Worm (Caenorhabditis elegans) whole organism, late embryonic: ENCODE results near the gene F54D5.15.

ENCODE experiments used
- C08G9.2 ChIP-seq: sonication (generic microtip); optimal IDR thresholded peaks from 2 replicates; lab custom pipeline; 2016; ENCODE audit warnings: mild to moderate bottlenecking, missing genetic modification characterization, moderate library complexity, missing compliant biosample characterization
- C38D4.7 ChIP-seq: fragments of 200-800 bp; sonication (Bioruptor generic); optimal IDR thresholded peaks from 2 replicates; lab custom pipeline; 2018; ENCODE audit warnings: mild to moderate bottlenecking, missing genetic modification characterization, moderate library complexity, missing compliant biosample characterization
- K02D7.2 ChIP-seq: sonication (generic microtip); optimal IDR thresholded peaks from 2 replicates; lab custom pipeline; 2017; ENCODE audit warnings: mild to moderate bottlenecking, missing genetic modification characterization, missing compliant biosample characterization
- K09A11.1 ChIP-seq: sonication (generic microtip); optimal IDR thresholded peaks from 2 replicates; lab custom pipeline; 2017; ENCODE audit warnings: antibody characterized with exemption, mild to moderate bottlenecking, missing genetic modification characterization, missing compliant biosample characterization; ENCODE audit not compliant: insufficient read depth
- T23F11.4 ChIP-seq: fragments of 200-800 bp; sonication (Bioruptor generic); optimal IDR thresholded peaks from 2 replicates; lab custom pipeline; 2018; ENCODE audit warnings: mild to moderate bottlenecking, missing genetic modification characterization, missing compliant biosample characterization
- Y22D7AL.16 ChIP-seq: sonication (generic microtip); optimal IDR thresholded peaks from 2 replicates; lab custom pipeline; 2016; ENCODE audit warnings: missing genetic modification characterization, missing compliant biosample characterization
- ahr-1 ChIP-seq: sonication (generic microtip); optimal IDR thresholded peaks from 2 replicates; lab custom pipeline; 2016; ENCODE audit warnings: missing genetic modification characterization, missing compliant biosample characterization
- ama-1 ChIP-seq: fragments of 150-350 bp; optimal IDR thresholded peaks from 2 replicates; lab custom pipeline; 2014
- ceh-14 ChIP-seq: sonication (generic microtip); optimal IDR thresholded peaks from 2 replicates; lab custom pipeline; 2016; ENCODE audit warnings: missing genotype, missing genetic modification characterization, missing compliant biosample characterization
- ceh-18 ChIP-seq: sonication (generic microtip); optimal IDR thresholded peaks from 2 replicates; lab custom pipeline; 2016; ENCODE audit warnings: missing genetic modification characterization, missing compliant biosample characterization
- ceh-19 ChIP-seq: fragments of 200-800 bp; sonication (Bioruptor generic); optimal IDR thresholded peaks from 2 replicates; lab custom pipeline; 2018; ENCODE audit warnings: mild to moderate bottlenecking, missing genetic modification characterization, missing compliant biosample characterization
- ceh-2 ChIP-seq: sonication (generic microtip); optimal IDR thresholded peaks from 2 replicates; lab custom pipeline; 2016; ENCODE audit warnings: missing genotype, missing genetic modification characterization, missing compliant biosample characterization
- ceh-22 ChIP-seq: sonication (generic microtip); optimal IDR thresholded peaks from 2 replicates; lab custom pipeline; 2017; ENCODE audit warnings: missing biosample characterization, missing genetic modification characterization
- ceh-24 ChIP-seq: sonication (generic microtip); optimal IDR thresholded peaks from 2 replicates; lab custom pipeline; 2016; ENCODE audit warnings: mild to moderate bottlenecking, missing genetic modification characterization, missing compliant biosample characterization
- ceh-30 ChIP-seq: fragments of 150-350 bp; optimal IDR thresholded peaks from 2 replicates; lab custom pipeline; 2014; ENCODE audit warnings: missing biosample characterization, missing genetic modification characterization
- ceh-31 ChIP-seq: sonication (generic microtip); optimal IDR thresholded peaks from 2 replicates; lab custom pipeline; 2016; ENCODE audit warnings: missing genetic modification characterization, missing compliant biosample characterization
- ceh-6 ChIP-seq: fragments of 200-800 bp; sonication (Bioruptor generic); optimal IDR thresholded peaks from 2 replicates; lab custom pipeline; 2018; ENCODE audit warnings: mild to moderate bottlenecking, missing genetic modification characterization, missing compliant biosample characterization
- elt-4 ChIP-seq: sonication (generic microtip); optimal IDR thresholded peaks from 2 replicates; lab custom pipeline; 2016; ENCODE audit warnings: missing genetic modification characterization, missing compliant biosample characterization
- ets-4 ChIP-seq: sonication (generic microtip); optimal IDR thresholded peaks from 2 replicates; lab custom pipeline; 2016; ENCODE audit warnings: missing genetic modification characterization, missing compliant biosample characterization
- fax-1 ChIP-seq: sonication (generic microtip); optimal IDR thresholded peaks from 2 replicates; lab custom pipeline; 2016; ENCODE audit warnings: missing genotype, missing genetic modification characterization, missing compliant biosample characterization
- fkh-10 ChIP-seq: fragments of 150-350 bp; optimal IDR thresholded peaks from 2 replicates; lab custom pipeline; 2014; ENCODE audit warnings: missing biosample characterization, missing genetic modification reagents, missing genetic modification characterization
- fkh-6 ChIP-seq: sonication (generic microtip); optimal IDR thresholded peaks from 2 replicates; lab custom pipeline; 2016; ENCODE audit warnings: missing genetic modification characterization, missing compliant biosample characterization
- gmeb-2 ChIP-seq: sonication (generic microtip); optimal IDR thresholded peaks from 2 replicates; lab custom pipeline; 2016; ENCODE audit warnings: missing genetic modification characterization, inconsistent platforms, missing compliant biosample characterization
- hlh-13 ChIP-seq: fragments of 200-800 bp; sonication (Bioruptor generic); optimal IDR thresholded peaks from 2 replicates; lab custom pipeline; 2018; ENCODE audit warnings: mild to moderate bottlenecking, missing genetic modification characterization, missing compliant biosample characterization
- hlh-15 ChIP-seq: sonication (generic microtip); optimal IDR thresholded peaks from 2 replicates; lab custom pipeline; 2016; ENCODE audit warnings: missing genetic modification characterization, missing compliant biosample characterization
- hlh-8 ChIP-seq: sonication (generic microtip); optimal IDR thresholded peaks from 2 replicates; lab custom pipeline; 2016; ENCODE audit warnings: missing genotype, missing genetic modification characterization, missing compliant biosample characterization
- lim-6 ChIP-seq: sonication (generic microtip); optimal IDR thresholded peaks from 2 replicates; lab custom pipeline; 2016; ENCODE audit warnings: missing genetic modification characterization, missing compliant biosample characterization
- lin-11 ChIP-seq: fragments of 200-800 bp; sonication (Bioruptor generic); optimal IDR thresholded peaks from 2 replicates; lab custom pipeline; 2018; ENCODE audit warnings: mild to moderate bottlenecking, missing genetic modification characterization, missing compliant biosample characterization
- nfya-1 ChIP-seq: sonication (generic microtip); optimal IDR thresholded peaks from 2 replicates; lab custom pipeline; 2017; ENCODE audit warnings: missing genetic modification characterization, mild to moderate bottlenecking, missing compliant biosample characterization, antibody characterized with exemption, moderate library complexity
- npax-4 ChIP-seq: sonication (generic microtip); optimal IDR thresholded peaks from 2 replicates; lab custom pipeline; 2016; ENCODE audit warnings: missing genetic modification characterization, missing compliant biosample characterization
- pat-9 ChIP-seq: fragments of 200-800 bp; sonication (Bioruptor generic); optimal IDR thresholded peaks from 2 replicates; lab custom pipeline; 2018; ENCODE audit warnings: mild to moderate bottlenecking, missing genetic modification characterization, moderate library complexity, missing compliant biosample characterization
- pax-1 ChIP-seq: fragments of 150-350 bp; optimal IDR thresholded peaks from 2 replicates; lab custom pipeline; 2014; ENCODE audit warnings: missing biosample characterization, missing genetic modification characterization
- pha-2 ChIP-seq: sonication (generic microtip); optimal IDR thresholded peaks from 2 replicates; lab custom pipeline; 2017; ENCODE audit warnings: mild to moderate bottlenecking, missing genetic modification characterization, missing compliant biosample characterization
- pha-4 ChIP-seq: fragments of 150-350 bp; optimal IDR thresholded peaks from 2 replicates; lab custom pipeline; 2018; ENCODE audit warnings: missing biosample characterization, missing genetic modification reagents, missing genetic modification characterization
- pqm-1 ChIP-seq: sonication (generic microtip); optimal IDR thresholded peaks from 2 replicates; lab custom pipeline; 2016; ENCODE audit warnings: missing genetic modification characterization, missing compliant biosample characterization
- rnt-1 ChIP-seq: sonication (generic microtip); optimal IDR thresholded peaks from 2 replicates; lab custom pipeline; 2016; ENCODE audit warnings: missing genetic modification characterization, missing compliant biosample characterization
- sox-2 ChIP-seq: fragments of 200-800 bp; sonication (Bioruptor generic); IDR thresholded peaks from 2 replicates; pipeline ENCODE4 v1.3.6; 2022; ENCODE audit warnings: missing genetic modification reagents, missing genetic modification characterization, missing compliant biosample characterization
- sox-4 ChIP-seq: sonication (generic microtip); optimal IDR thresholded peaks from 2 replicates; lab custom pipeline; 2017; ENCODE audit warnings: mild to moderate bottlenecking, missing genetic modification characterization, inconsistent platforms, missing compliant biosample characterization
- tbx-7 ChIP-seq: sonication (generic microtip); optimal IDR thresholded peaks from 2 replicates; lab custom pipeline; 2016; ENCODE audit warnings: missing genotype, missing genetic modification characterization, missing compliant biosample characterization
- unc-3 ChIP-seq, 2 experiments: fragments of 200-800 bp in 1 of 2; sonication (Bioruptor generic) in 1 of 2; sonication (generic microtip) in 1 of 2; conservative IDR thresholded peaks in 1 of 2; optimal IDR thresholded peaks in 1 of 2; 2 replicates each; pipeline versions ENCODE4 v1.3.6 to Lab custom; 2016 to 2022; ENCODE audit warnings: missing compliant biosample characterization in 2 of 2, missing genetic modification characterization in 2 of 2, missing genetic modification reagents in 1 of 2
- unc-42 ChIP-seq: sonication (generic microtip); optimal IDR thresholded peaks from 2 replicates; lab custom pipeline; 2016; ENCODE audit warnings: missing genotype, missing genetic modification characterization, missing compliant biosample characterization
- unc-55 ChIP-seq: sonication (generic microtip); optimal IDR thresholded peaks from 2 replicates; lab custom pipeline; 2017; ENCODE audit warnings: missing biosample characterization, missing genetic modification reagents, missing genetic modification characterization
- zip-5 ChIP-seq: sonication (generic microtip); optimal IDR thresholded peaks from 2 replicates; lab custom pipeline; 2016; ENCODE audit warnings: missing genetic modification characterization, missing compliant biosample characterization

Gene F54D5.15

ce11 chrII:11591558-11591957 is 27.5 kb upstream of the F54D5.15 start:
- TF ChIP-seq ceh-6 (GFP tag; lab: Kevin White, UChicago): no peak
- TF ChIP-seq C38D4.7 (GFP tag; lab: Kevin White, UChicago): no peak
- TF ChIP-seq rnt-1 (tag; lab: Kevin White, UChicago): no peak
- TF ChIP-seq sox-4: no peak
- no peak for TF ChIP-seq Y22D7AL.16 (tag; lab: Kevin White, UChicago)
- TF ChIP-seq pax-1 (tag; lab: Kevin White, UChicago): no peak
- TF ChIP-seq gmeb-2 (tag; lab: Kevin White, UChicago): no peak
- TF ChIP-seq ceh-14: no peak
- no peak for TF ChIP-seq hlh-8 (tag; lab: Kevin White, UChicago)
- no peak for TF ChIP-seq ceh-24
- no peak for TF ChIP-seq pha-4 (tag; lab: Kevin White, UChicago)
- no peak for TF ChIP-seq T23F11.4 (GFP tag; lab: Kevin White, UChicago)

- TF ChIP-seq fkh-10 (GFP tag; lab: Kevin White, UChicago) (no peak), pax-1 (tag; lab: Kevin White, UChicago) (no peak), fax-1 (no peak), elt-4 (tag; lab: Kevin White, UChicago) (no peak), pha-2 (tag; lab: Kevin White, UChicago) (no peak), T23F11.4 (GFP tag; lab: Kevin White, UChicago) (no peak), unc-55 (GFP tag; lab: Kevin White, UChicago) (no peak), Y22D7AL.16 (tag; lab: Kevin White, UChicago) (no peak), ets-4 (tag; lab: Kevin White, UChicago) (no peak), fkh-6 (no peak), ceh-30 (tag; lab: Kevin White, UChicago) (no peak), npax-4 (tag; lab: Kevin White, UChicago) (no peak)
- TF ChIP-seq, all 69 proteins: peak for 0
Observed at ce11 chrII:11588304-11588703, 24.3 kb upstream of the F54D5.15 start.

- no peak for TF ChIP-seq ama-1 (lab: Kevin White, UChicago)
- TF ChIP-seq ets-4 (tag; lab: Kevin White, UChicago): no peak
- no peak for TF ChIP-seq lim-6 (tag; lab: Kevin White, UChicago)
- no peak for TF ChIP-seq ceh-19 (GFP tag; lab: Kevin White, UChicago)
- no peak for TF ChIP-seq ceh-22 (tag; lab: Kevin White, UChicago)
- no peak for TF ChIP-seq sox-2 (GFP tag; lab: Robert Waterston, UW)
- TF ChIP-seq T23F11.4 (GFP tag; lab: Kevin White, UChicago): no peak
- no peak for TF ChIP-seq pat-9 (tag; lab: Kevin White, UChicago)
- TF ChIP-seq fkh-6: no peak
- TF ChIP-seq K09A11.1 (tag; lab: Kevin White, UChicago): no peak
- TF ChIP-seq ceh-31 (tag; lab: Kevin White, UChicago): no peak
- TF ChIP-seq lin-11 (tag; lab: Kevin White, UChicago): no peak
- no peak for TF ChIP-seq ceh-2 (tag; lab: Kevin White, UChicago)
- no peak for TF ChIP-seq hlh-13 (GFP tag; lab: Kevin White, UChicago)
- no peak for TF ChIP-seq unc-3 (GFP tag; conservative IDR thresholded peaks at IDR 0.05; lab: Robert Waterston, UW)
- no peak for TF ChIP-seq unc-3 (tag; optimal IDR thresholded peaks at IDR 0.05; lab: Kevin White, UChicago)
- no peak for TF ChIP-seq hlh-15
- no peak for TF ChIP-seq ahr-1 (tag; lab: Kevin White, UChicago)
- TF ChIP-seq K02D7.2 (tag; lab: Kevin White, UChicago): no peak
Observed at ce11 chrII:11582698-11583097, 18.7 kb upstream of the F54D5.15 start, which contains the start of gene ints-7. ints-7 (plus strand) TSS chrII:11582849.

- TF ChIP-seq C08G9.2 (tag; lab: Kevin White, UChicago) (peak; percentile 20), tbx-7 (tag; lab: Kevin White, UChicago) (no peak), pqm-1 (tag; lab: Kevin White, UChicago) (no peak), zip-5 (tag; lab: Kevin White, UChicago) (no peak), fkh-6 (no peak), gmeb-2 (tag; lab: Kevin White, UChicago) (no peak), ceh-2 (tag; lab: Kevin White, UChicago) (peak; percentile 14), unc-42 (tag; lab: Kevin White, UChicago) (peak; percentile 4), nfya-1 (no peak), ceh-18 (tag; lab: Kevin White, UChicago) (no peak), K02D7.2 (tag; lab: Kevin White, UChicago) (no peak), hlh-15 (no peak), ceh-30 (tag; lab: Kevin White, UChicago) (no peak), pha-4 (tag; lab: Kevin White, UChicago) (no peak), ceh-31 (tag; lab: Kevin White, UChicago) (peak; percentile 39)
Observed at ce11 chrII:11578327-11578726, 14.3 kb upstream of the F54D5.15 start, which contains the start of gene smc-6. smc-6 (plus strand) TSS chrII:11578716.
